Fruit fly (Drosophila melanogaster) whole organism, prepupa: ENCODE measurements around the gene eIF2Bepsilon.
A peak's percentile ranks its signal among the peaks of the same experiment; 100 is the strongest.

Experiments used
- CG6808 ChIP-seq: fragments of 200-800 bp; sonication (Bioruptor generic); optimal IDR thresholded peaks from 3 replicates; lab custom pipeline; 2017; ENCODE audit warnings: missing biosample characterization, missing genetic modification characterization, mild to moderate bottlenecking, moderate library complexity, missing genetic modification reagents
- CG8119 ChIP-seq: fragments of 200-800 bp; sonication (Bioruptor generic); IDR thresholded peaks from 3 replicates; pipeline ENCODE4 v1.3.6; 2022; ENCODE audit warnings: missing biosample characterization, missing genetic modification characterization
- Ets21C ChIP-seq: fragments of 200-800 bp; sonication (Bioruptor generic); optimal IDR thresholded peaks from 3 replicates; lab custom pipeline; 2016; ENCODE audit warnings: missing biosample characterization, missing genetic modification characterization
- Ets96B ChIP-seq: fragments of 200-800 bp; optimal IDR thresholded peaks from 2 replicates; lab custom pipeline; 2019; ENCODE audit warnings: missing biosample characterization, mild to moderate bottlenecking, missing genetic modification characterization, moderate library complexity
- Sox102F ChIP-seq: fragments of 200-800 bp; sonication (Bioruptor generic); optimal IDR thresholded peaks from 2 replicates; lab custom pipeline; 2016; ENCODE audit warnings: missing biosample characterization, mild to moderate bottlenecking, missing genetic modification characterization
- salr ChIP-seq, 2 experiments: fragments of 200-800 bp; sonication (Bioruptor generic); optimal IDR thresholded peaks; 3 replicates each; lab custom pipeline; 2016 to 2018; ENCODE audit warnings: missing biosample characterization in 2 of 2, missing genetic modification characterization in 2 of 2, mild to moderate bottlenecking in 1 of 2

dm6 chrX:1907727-1908264 is 14.9 kb downstream of the eIF2Bepsilon start, which contains the start of gene mip130:
- TF ChIP-seq salr (GFP tag; optimal IDR thresholded peaks at IDR 0.05; lab: Kevin White, UChicago) (no peak), Ets21C (GFP tag; lab: Kevin White, UChicago) (no peak), CG8119 (GFP tag; lab: Robert Waterston, UW) (peak; percentile 47; the same call in 2 of the 3 replicates), Ets96B (peak; percentile 56), Sox102F (peak; percentile 51), CG6808 (GFP tag; lab: Kevin White, UChicago) (peak; percentile 36)
